Fruit fly (Drosophila melanogaster) whole organism, embryonic: ENCODE results near the gene CG6788.
A peak's percentile ranks its signal among the peaks of the same experiment; 100 is the strongest.

ENCODE experiments used
- Antp ChIP-seq: fragments of 200-800 bp; sonication (Bioruptor generic); optimal IDR thresholded peaks from 3 replicates; lab custom pipeline; 2016; ENCODE audit warnings: missing biosample characterization, missing genetic modification characterization
- Asciz ChIP-seq: fragments of 200-800 bp; sonication (Bioruptor generic); optimal IDR thresholded peaks from 2 replicates; lab custom pipeline; 2017; ENCODE audit warnings: missing biosample characterization, mild to moderate bottlenecking, missing genetic modification characterization, missing genetic modification reagents
- Atf-2 ChIP-seq: fragments of 200-800 bp; sonication (Bioruptor generic); optimal IDR thresholded peaks from 2 replicates; lab custom pipeline; 2016; ENCODE audit warnings: missing biosample characterization, missing genetic modification characterization
- CG10267 ChIP-seq: fragments of 200-800 bp; sonication (Bioruptor generic); optimal IDR thresholded peaks from 2 replicates; lab custom pipeline; 2018; ENCODE audit warnings: missing biosample characterization, mild to moderate bottlenecking, missing genetic modification characterization, moderate library complexity
- CG10959 ChIP-seq: fragments of 200-800 bp; sonication (Bioruptor generic); IDR thresholded peaks from 2 replicates; pipeline ENCODE4 v1.3.6; 2022; ENCODE audit warnings: missing biosample characterization, missing genetic modification characterization
- CG11085 ChIP-seq: fragments of 200-800 bp; sonication (Bioruptor generic); IDR thresholded peaks from 2 replicates; pipeline ENCODE4 v1.3.6; 2022; ENCODE audit warnings: missing biosample characterization, missing genetic modification characterization
- CG11093 ChIP-seq: fragments of 200-800 bp; sonication (Bioruptor generic); IDR thresholded peaks from 3 replicates; pipeline ENCODE4 v1.3.6; 2022; ENCODE audit warnings: missing biosample characterization, missing genetic modification characterization
- CG12744 ChIP-seq: fragments of 200-800 bp; sonication (Bioruptor generic); optimal IDR thresholded peaks from 2 replicates; lab custom pipeline; 2016; ENCODE audit warnings: missing biosample characterization, missing genetic modification characterization
- CG15601 ChIP-seq: fragments of 200-800 bp; sonication (Bioruptor generic); optimal IDR thresholded peaks from 3 replicates; lab custom pipeline; 2019; ENCODE audit warnings: missing biosample characterization, mild to moderate bottlenecking, missing genetic modification characterization, moderate library complexity
- CG17359 ChIP-seq: fragments of 200-800 bp; sonication (Bioruptor generic); optimal IDR thresholded peaks from 3 replicates; lab custom pipeline; 2018; ENCODE audit warnings: missing biosample characterization, mild to moderate bottlenecking, missing genetic modification characterization, moderate library complexity
- CG2199 ChIP-seq: fragments of 200-800 bp; sonication (Bioruptor generic); IDR thresholded peaks from 3 replicates; pipeline ENCODE4 v1.3.6; 2022; ENCODE audit warnings: missing biosample characterization, missing genetic modification characterization
- CG3065 ChIP-seq: fragments of 200-800 bp; sonication (Bioruptor generic); optimal IDR thresholded peaks from 2 replicates; lab custom pipeline; 2016; ENCODE audit warnings: missing biosample characterization, missing genetic modification characterization
- CG31365 ChIP-seq: fragments of 200-800 bp; sonication (Bioruptor generic); optimal IDR thresholded peaks from 2 replicates; lab custom pipeline; 2018; ENCODE audit warnings: missing biosample characterization, mild to moderate bottlenecking, missing genetic modification characterization
- CG4328 ChIP-seq: fragments of 200-800 bp; sonication (Bioruptor generic); optimal IDR thresholded peaks from 3 replicates; lab custom pipeline; 2017; ENCODE audit warnings: missing biosample characterization, missing genetic modification reagents, missing genetic modification characterization
- CG4424 ChIP-seq: fragments of 200-800 bp; sonication (Bioruptor generic); optimal IDR thresholded peaks from 3 replicates; lab custom pipeline; 2016; ENCODE audit warnings: missing biosample characterization, missing genetic modification characterization
- CG5953 ChIP-seq: fragments of 200-800 bp; sonication (Bioruptor generic); IDR thresholded peaks from 2 replicates; pipeline ENCODE4 v1.3.6; 2022; ENCODE audit warnings: missing biosample characterization, missing genetic modification characterization
- CG7745 ChIP-seq: fragments of 200-800 bp; sonication (Bioruptor generic); optimal IDR thresholded peaks from 2 replicates; lab custom pipeline; 2018; ENCODE audit warnings: missing biosample characterization, mild to moderate bottlenecking, missing genetic modification characterization, moderate library complexity
- CG7987 ChIP-seq: fragments of 200-800 bp; sonication (Bioruptor generic); optimal IDR thresholded peaks from 2 replicates; lab custom pipeline; 2018; ENCODE audit warnings: missing biosample characterization, mild to moderate bottlenecking, missing genetic modification characterization, moderate library complexity
- CG9727 ChIP-seq: fragments of 200-800 bp; sonication (Bioruptor generic); optimal IDR thresholded peaks from 3 replicates; lab custom pipeline; 2017; ENCODE audit warnings: missing biosample characterization, mild to moderate bottlenecking, missing genetic modification characterization
- CoRest ChIP-seq: fragments of 200-800 bp; sonication (Bioruptor generic); optimal IDR thresholded peaks from 3 replicates; lab custom pipeline; 2018; ENCODE audit warnings: missing biosample characterization, mild to moderate bottlenecking, missing genetic modification characterization, moderate library complexity
- Fer2 ChIP-seq: fragments of 200-800 bp; sonication (Bioruptor generic); optimal IDR thresholded peaks from 2 replicates; lab custom pipeline; 2018; ENCODE audit warnings: missing biosample characterization, mild to moderate bottlenecking, missing genetic modification characterization, moderate library complexity
- Hmx ChIP-seq: fragments of 200-800 bp; sonication (Bioruptor generic); optimal IDR thresholded peaks from 2 replicates; lab custom pipeline; 2016; ENCODE audit warnings: missing biosample characterization, missing genetic modification characterization
- Hsf ChIP-seq: fragments of 200-800 bp; sonication (Bioruptor generic); optimal IDR thresholded peaks from 3 replicates; lab custom pipeline; 2016; ENCODE audit warnings: missing biosample characterization, missing genetic modification characterization
- Max ChIP-seq: fragments of 200-800 bp; sonication (Bioruptor generic); optimal IDR thresholded peaks from 2 replicates; lab custom pipeline; 2016; ENCODE audit warnings: missing biosample characterization, mild to moderate bottlenecking, missing genetic modification characterization
- Scr ChIP-seq: fragments of 200-800 bp; sonication (Bioruptor generic); IDR thresholded peaks from 2 replicates; pipeline ENCODE4 v1.3.6; 2022; ENCODE audit warnings: missing biosample characterization, missing genetic modification characterization; ENCODE audit not compliant: partially characterized antibody
- Taf1 ChIP-seq: fragments of 200-800 bp; sonication (Bioruptor generic); IDR thresholded peaks from 2 replicates; pipeline ENCODE4 v1.3.6; 2022; ENCODE audit warnings: missing biosample characterization, missing genetic modification characterization
- ab ChIP-seq: fragments of 200-800 bp; sonication (Bioruptor generic); optimal IDR thresholded peaks from 2 replicates; lab custom pipeline; 2016; ENCODE audit warnings: missing biosample characterization, missing genetic modification characterization
- amos ChIP-seq: fragments of 200-800 bp; sonication (Bioruptor generic); IDR thresholded peaks from 2 replicates; pipeline ENCODE4 v1.3.6; 2022; ENCODE audit warnings: missing biosample characterization, missing genetic modification characterization; ENCODE audit not compliant: partially characterized antibody
- ase ChIP-seq: fragments of 200-800 bp; sonication (Bioruptor generic); IDR thresholded peaks from 3 replicates; pipeline ENCODE4 v1.3.6; 2022; ENCODE audit warnings: missing biosample characterization, missing genetic modification characterization
- ash1 ChIP-seq: fragments of 200-800 bp; sonication (Bioruptor generic); optimal IDR thresholded peaks from 2 replicates; lab custom pipeline; 2018; ENCODE audit warnings: missing biosample characterization, mild to moderate bottlenecking, missing genetic modification characterization
- az2 ChIP-seq: fragments of 200-800 bp; sonication (Bioruptor generic); optimal IDR thresholded peaks from 3 replicates; lab custom pipeline; 2016; ENCODE audit warnings: missing biosample characterization, missing genetic modification characterization
- br ChIP-seq: fragments of >200 bp; optimal IDR thresholded peaks from 2 replicates; lab custom pipeline; 2017
- btn ChIP-seq: fragments of 200-800 bp; sonication (Bioruptor generic); optimal IDR thresholded peaks from 2 replicates; lab custom pipeline; 2016; ENCODE audit warnings: missing biosample characterization, missing genetic modification characterization
- chinmo ChIP-seq: fragments of 200-800 bp; sonication (Bioruptor generic); IDR thresholded peaks from 4 replicates; pipeline ENCODE4 v1.3.6; 2022; ENCODE audit warnings: missing biosample characterization, missing genetic modification characterization; ENCODE audit not compliant: partially characterized antibody
- esg ChIP-seq: fragments of 200-800 bp; sonication (Bioruptor generic); conservative IDR thresholded peaks from 2 replicates; pipeline ENCODE4 v1.3.6; 2022; ENCODE audit warnings: missing biosample characterization, missing genetic modification characterization
- fd102C ChIP-seq: fragments of 200-800 bp; sonication (Bioruptor generic); optimal IDR thresholded peaks from 2 replicates; lab custom pipeline; 2018; ENCODE audit warnings: missing biosample characterization, mild to moderate bottlenecking, missing genetic modification characterization, moderate library complexity
- fd64A ChIP-seq: fragments of 200-800 bp; sonication (Bioruptor generic); optimal IDR thresholded peaks from 3 replicates; lab custom pipeline; 2018; ENCODE audit warnings: missing biosample characterization, mild to moderate bottlenecking, missing genetic modification characterization
- gsb ChIP-seq: fragments of 200-800 bp; sonication (Bioruptor generic); IDR thresholded peaks from 2 replicates; pipeline ENCODE4 v1.3.6; 2022; ENCODE audit warnings: missing biosample characterization, missing genetic modification characterization
- gsb-n ChIP-seq: fragments of 200-800 bp; sonication (Bioruptor generic); optimal IDR thresholded peaks from 3 replicates; lab custom pipeline; 2018; ENCODE audit warnings: missing biosample characterization, mild to moderate bottlenecking, missing genetic modification characterization
- h ChIP-seq: fragments of >200 bp; optimal IDR thresholded peaks from 2 replicates; lab custom pipeline; 2017
- insv ChIP-seq, 2 experiments: fragments of 200-800 bp; sonication (Bioruptor generic); optimal IDR thresholded peaks; 3 replicates each; lab custom pipeline; 2016 to 2018; ENCODE audit warnings: missing biosample characterization in 2 of 2, missing genetic modification characterization in 2 of 2
- inv ChIP-seq: fragments of 200-800 bp; sonication (Bioruptor generic); IDR thresholded peaks from 2 replicates; pipeline ENCODE4 v1.3.6; 2022; ENCODE audit warnings: missing biosample characterization, missing genetic modification characterization; ENCODE audit not compliant: partially characterized antibody
- pros ChIP-seq: fragments of 200-800 bp; sonication (Bioruptor generic); optimal IDR thresholded peaks from 3 replicates; lab custom pipeline; 2019; ENCODE audit warnings: missing biosample characterization, mild to moderate bottlenecking, missing genetic modification characterization, moderate library complexity
- sima ChIP-seq: fragments of 200-800 bp; sonication (Bioruptor generic); optimal IDR thresholded peaks from 2 replicates; lab custom pipeline; 2016; ENCODE audit warnings: missing biosample characterization, missing genetic modification characterization
- sqz ChIP-seq: fragments of 200-800 bp; sonication (Bioruptor generic); optimal IDR thresholded peaks from 3 replicates; lab custom pipeline; 2018; ENCODE audit warnings: missing biosample characterization, mild to moderate bottlenecking, missing genetic modification characterization
- stc ChIP-seq: fragments of 200-800 bp; sonication (Bioruptor generic); IDR thresholded peaks from 2 replicates; pipeline ENCODE4 v1.3.6; 2022; ENCODE audit warnings: missing biosample characterization, missing genetic modification characterization
- tup ChIP-seq: fragments of 200-800 bp; sonication (Bioruptor generic); optimal IDR thresholded peaks from 2 replicates; lab custom pipeline; 2016; ENCODE audit warnings: missing biosample characterization, mild to moderate bottlenecking, missing genetic modification characterization, moderate library complexity
- tx ChIP-seq: fragments of 200-800 bp; sonication (Bioruptor generic); optimal IDR thresholded peaks from 2 replicates; lab custom pipeline; 2016; ENCODE audit warnings: missing biosample characterization, missing genetic modification characterization
- usp ChIP-seq: fragments of >200 bp; optimal IDR thresholded peaks from 2 replicates; lab custom pipeline; 2017; ENCODE audit warnings: missing biosample characterization, missing genetic modification characterization
- wdn ChIP-seq: fragments of 200-800 bp; sonication (Bioruptor generic); IDR thresholded peaks from 2 replicates; pipeline ENCODE4 v1.3.6; 2022; ENCODE audit warnings: missing biosample characterization, missing genetic modification characterization
- zen ChIP-seq: fragments of 200-800 bp; sonication (Bioruptor generic); optimal IDR thresholded peaks from 3 replicates; lab custom pipeline; 2018; ENCODE audit warnings: missing biosample characterization, mild to moderate bottlenecking, missing genetic modification characterization, moderate library complexity

The CG6788 gene

dm6 chrX:17880269-17880889, 7.6 kb upstream of the CG6788 start (continued):
- TF ChIP-seq Scr (no peak), tx (GFP tag; lab: Kevin White, UChicago) (peak; percentile 92), CG2199 (GFP tag; lab: Robert Waterston, UW) (no peak), chinmo (GFP tag; lab: Robert Waterston, UW) (0 out of 4 replicates have a peak, but pooled peaks have one; percentile 30), CG7745 (tag; lab: Kevin White, UChicago) (no peak), CG10267 (tag; lab: Kevin White, UChicago) (peak; percentile 72), ab (GFP tag; lab: Kevin White, UChicago) (peak; percentile 92), usp (no peak), CG11093 (GFP tag; lab: Robert Waterston, UW) (peak; percentile 92), gsb (GFP tag; lab: Robert Waterston, UW) (peak; percentile 93), Taf1 (GFP tag; lab: Robert Waterston, UW) (peak; percentile 93), CG4424 (GFP tag; lab: Kevin White, UChicago) (peak; percentile 88), stc (GFP tag; lab: Robert Waterston, UW) (peak; percentile 93), wdn (GFP tag; lab: Robert Waterston, UW) (peak; percentile 94), CoRest (tag; lab: Kevin White, UChicago) (peak; percentile 96), ase (GFP tag; lab: Robert Waterston, UW) (peak; percentile 95), Antp (GFP tag; lab: Kevin White, UChicago) (peak; percentile 96), amos (GFP tag; lab: Robert Waterston, UW) (no peak), Max (GFP tag; lab: Kevin White, UChicago) (peak; percentile 77), btn (GFP tag; lab: Kevin White, UChicago) (peak; percentile 80), Hmx (GFP tag; lab: Kevin White, UChicago) (peak; percentile 85), sima (GFP tag; lab: Kevin White, UChicago) (peak; percentile 79), az2 (GFP tag; lab: Kevin White, UChicago) (peak; percentile 95), fd64A (GFP tag; lab: Kevin White, UChicago) (peak; percentile 90), CG5953 (GFP tag; lab: Robert Waterston, UW) (peak; percentile 93), Hsf (GFP tag; lab: Kevin White, UChicago) (peak; percentile 93), CG9727 (peak; percentile 91), Asciz (GFP tag; lab: Kevin White, UChicago) (peak; percentile 83), CG3065 (peak; percentile 87), fd102C (no peak), CG4328 (peak; percentile 87), br (lab: Kevin White, UChicago) (no peak), CG12744 (peak; percentile 88), insv (GFP tag; optimal IDR thresholded peaks at IDR 0.05; lab: Kevin White, UChicago) (peak in 1 of 2 experiments; percentile 54), CG7987 (peak; percentile 83), CG15601 (peak; percentile 92), Fer2 (tag; lab: Kevin White, UChicago) (peak; percentile 92), Atf-2 (GFP tag; lab: Kevin White, UChicago) (peak; percentile 92), inv (GFP tag; lab: Robert Waterston, UW) (no peak), CG31365 (tag; lab: Kevin White, UChicago) (peak; percentile 79), CG10959 (GFP tag; lab: Robert Waterston, UW) (peak; percentile 70), pros (GFP tag; lab: Kevin White, UChicago) (peak; percentile 58), zen (peak; percentile 66), tup (GFP tag; lab: Kevin White, UChicago) (peak; percentile 95), ash1 (GFP tag; lab: Kevin White, UChicago) (peak; percentile 62), h (lab: Kevin White, UChicago) (no peak), gsb-n (peak; percentile 92), sqz (GFP tag; lab: Kevin White, UChicago) (peak; percentile 88), esg (peak; percentile 94), CG11085 (GFP tag; lab: Robert Waterston, UW) (peak; percentile 95), CG17359 (tag; lab: Kevin White, UChicago) (peak; percentile 94)
